Worm (Caenorhabditis elegans) whole organism, L1 larva: ENCODE results near the gene M163.8.
A peak's percentile ranks its signal among the peaks of the same experiment; 100 is the strongest.

ENCODE experiments used
- C16A3.4 ChIP-seq: fragments of 150-350 bp; optimal IDR thresholded peaks from 2 replicates; lab custom pipeline; 2014; ENCODE audit warnings: missing biosample characterization, missing genetic modification characterization
- C34B4.2 ChIP-seq: sonication (generic microtip); optimal IDR thresholded peaks from 2 replicates; lab custom pipeline; 2017; ENCODE audit warnings: mild to moderate bottlenecking, missing genetic modification characterization, missing compliant biosample characterization
- F16B12.6 ChIP-seq: fragments of 150-350 bp; optimal IDR thresholded peaks from 2 replicates; lab custom pipeline; 2014; ENCODE audit warnings: missing biosample characterization, missing genetic modification characterization
- Y116A8C.19 ChIP-seq: sonication (generic microtip); optimal IDR thresholded peaks from 2 replicates; lab custom pipeline; 2016; ENCODE audit warnings: missing compliant biosample characterization, missing genetic modification characterization, borderline replicate concordance
- aha-1 ChIP-seq: fragments of 150-350 bp; optimal IDR thresholded peaks from 2 replicates; lab custom pipeline; 2014; ENCODE audit warnings: missing biosample characterization, missing genetic modification characterization
- blmp-1 ChIP-seq: fragments of 150-350 bp; optimal IDR thresholded peaks from 2 replicates; lab custom pipeline; 2014; ENCODE audit warnings: missing biosample characterization, missing genetic modification characterization
- ceh-82 ChIP-seq, 3 experiments: fragments of 150-350 bp in 1 of 3; sonication (generic microtip) in 2 of 3; optimal IDR thresholded peaks; 2 replicates each; lab custom pipeline; 2014 to 2017; ENCODE audit warnings: missing biosample characterization in 3 of 3, missing genetic modification characterization in 3 of 3
- ces-1 ChIP-seq: fragments of 150-350 bp; optimal IDR thresholded peaks from 2 replicates; lab custom pipeline; 2014; ENCODE audit warnings: missing biosample characterization, missing genetic modification reagents, missing genetic modification characterization
- dsc-1 ChIP-seq: sonication (generic microtip); optimal IDR thresholded peaks from 2 replicates; lab custom pipeline; 2016; ENCODE audit warnings: mild to moderate bottlenecking, missing genetic modification characterization, missing compliant biosample characterization
- efl-1 ChIP-seq, 4 experiments: fragments of 150-350 bp; optimal IDR thresholded peaks in 3 of 4; peaks in 1 of 4; 1 replicate in 1 of 4; 2 replicates in 3 of 4; lab custom pipeline; 2014; ENCODE audit warnings: missing biosample characterization in 2 of 4, missing genetic modification characterization in 2 of 4, missing genetic modification reagents in 2 of 4
- efl-3 ChIP-seq: fragments of 200-800 bp; sonication (Bioruptor generic); optimal IDR thresholded peaks from 2 replicates; lab custom pipeline; 2018; ENCODE audit warnings: mild to moderate bottlenecking, missing genetic modification characterization, missing compliant biosample characterization
- elt-3 ChIP-seq, 6 experiments: fragments of 150-350 bp in 1 of 6; sonication (generic microtip); optimal IDR thresholded peaks; 2 replicates each; lab custom pipeline; 2017 to 2018; ENCODE audit warnings: missing biosample characterization in 6 of 6, missing genetic modification characterization in 6 of 6, inconsistent platforms in 1 of 6
- fkh-4 ChIP-seq: sonication (generic microtip); optimal IDR thresholded peaks from 2 replicates; lab custom pipeline; 2016; ENCODE audit warnings: missing compliant biosample characterization, missing genetic modification characterization, borderline replicate concordance
- grh-1 ChIP-seq: fragments of 200-800 bp; sonication (Bioruptor generic); IDR thresholded peaks from 2 replicates; pipeline ENCODE4 v1.3.6; 2022; ENCODE audit warnings: missing genetic modification reagents, missing genetic modification characterization, missing compliant biosample characterization
- hlh-4 ChIP-seq: sonication (generic microtip); optimal IDR thresholded peaks from 2 replicates; lab custom pipeline; 2016; ENCODE audit warnings: mild to moderate bottlenecking, missing genetic modification characterization, missing compliant biosample characterization
- hpl-2 ChIP-seq: fragments of 150-350 bp; optimal IDR thresholded peaks from 2 replicates; lab custom pipeline; 2014; ENCODE audit warnings: missing biosample characterization, missing genetic modification reagents, missing genetic modification characterization
- irx-1 ChIP-seq: sonication (generic microtip); optimal IDR thresholded peaks from 2 replicates; lab custom pipeline; 2016; ENCODE audit warnings: missing genetic modification characterization, missing compliant biosample characterization
- isw-1 ChIP-seq: fragments of 200-800 bp; sonication (Bioruptor generic); IDR thresholded peaks from 2 replicates; pipeline ENCODE4 v1.3.6; 2022; ENCODE audit warnings: missing genetic modification characterization, missing compliant biosample characterization
- jun-1 ChIP-seq: fragments of 150-350 bp; optimal IDR thresholded peaks from 2 replicates; lab custom pipeline; 2014; ENCODE audit warnings: missing biosample characterization, missing genetic modification reagents, missing genetic modification characterization
- lin-13 ChIP-seq: fragments of 150-350 bp; optimal IDR thresholded peaks from 2 replicates; lab custom pipeline; 2014; ENCODE audit warnings: missing biosample characterization, missing genetic modification reagents, missing genetic modification characterization
- lin-14 ChIP-seq: fragments of 200-800 bp; sonication (Bioruptor generic); optimal IDR thresholded peaks from 2 replicates; lab custom pipeline; 2018; ENCODE audit warnings: mild to moderate bottlenecking, missing genetic modification characterization, moderate library complexity, missing compliant biosample characterization
- lsy-2 ChIP-seq, 2 experiments: fragments of 150-350 bp; optimal IDR thresholded peaks; 2 replicates each; lab custom pipeline; 2014; ENCODE audit warnings: missing biosample characterization in 2 of 2, missing genetic modification characterization in 2 of 2
- mdl-1 ChIP-seq, 2 experiments: fragments of 150-350 bp; optimal IDR thresholded peaks; 2 replicates each; lab custom pipeline; 2014 to 2017; ENCODE audit warnings: missing biosample characterization in 2 of 2, missing genetic modification characterization in 2 of 2, inconsistent platforms in 1 of 2
- mep-1 ChIP-seq: fragments of 150-350 bp; optimal IDR thresholded peaks from 2 replicates; lab custom pipeline; 2014; ENCODE audit warnings: missing biosample characterization, missing genetic modification characterization
- nhr-19 ChIP-seq: fragments of 200-800 bp; sonication (Bioruptor generic); conservative IDR thresholded peaks from 2 replicates; pipeline ENCODE4 v1.3.6; 2022; ENCODE audit warnings: missing genetic modification characterization, missing compliant biosample characterization
- nhr-237 ChIP-seq: fragments of 150-350 bp; optimal IDR thresholded peaks from 2 replicates; lab custom pipeline; 2014; ENCODE audit warnings: missing biosample characterization, missing genetic modification characterization
- nhr-28 ChIP-seq: fragments of 150-350 bp; optimal IDR thresholded peaks from 2 replicates; lab custom pipeline; 2014; ENCODE audit warnings: missing biosample characterization, missing genetic modification characterization
- nhr-47 ChIP-seq: sonication (generic microtip); optimal IDR thresholded peaks from 2 replicates; lab custom pipeline; 2016; ENCODE audit warnings: mild to moderate bottlenecking, missing genetic modification characterization, moderate library complexity, missing compliant biosample characterization
- nhr-71 ChIP-seq: sonication (generic microtip); optimal IDR thresholded peaks from 2 replicates; lab custom pipeline; 2016; ENCODE audit warnings: mild to moderate bottlenecking, missing genetic modification characterization, moderate library complexity, missing compliant biosample characterization
- nhr-84 ChIP-seq: sonication (generic microtip); optimal IDR thresholded peaks from 2 replicates; lab custom pipeline; 2017; ENCODE audit warnings: missing biosample characterization, missing genetic modification characterization
- nhr-85 ChIP-seq: sonication (generic microtip); peaks from one replicate; lab custom pipeline; 2016; ENCODE audit warnings: missing genetic modification characterization, inconsistent platforms, missing compliant biosample characterization
- nhr-90 ChIP-seq: sonication (generic microtip); optimal IDR thresholded peaks from 2 replicates; lab custom pipeline; 2016; ENCODE audit warnings: mild to moderate bottlenecking, missing genetic modification characterization, missing compliant biosample characterization; ENCODE audit not compliant: poor library complexity
- pag-3 ChIP-seq: sonication (generic microtip); optimal IDR thresholded peaks from 2 replicates; lab custom pipeline; 2017; ENCODE audit warnings: missing genetic modification characterization, mild to moderate bottlenecking, missing compliant biosample characterization, antibody characterized with exemption, borderline replicate concordance; ENCODE audit not compliant: insufficient read depth
- pax-3 ChIP-seq: fragments of 200-800 bp; sonication (Bioruptor generic); optimal IDR thresholded peaks from 2 replicates; lab custom pipeline; 2018; ENCODE audit warnings: mild to moderate bottlenecking, missing genetic modification characterization, moderate library complexity, missing compliant biosample characterization
- pqm-1 ChIP-seq: sonication (generic microtip); optimal IDR thresholded peaks from 3 replicates; lab custom pipeline; 2017; ENCODE audit warnings: missing biosample characterization, missing genetic modification characterization
- rnt-1 ChIP-seq: sonication (generic microtip); optimal IDR thresholded peaks from 2 replicates; lab custom pipeline; 2016; ENCODE audit warnings: mild to moderate bottlenecking, missing genetic modification characterization, moderate library complexity, missing compliant biosample characterization
- skn-1 ChIP-seq: fragments of 150-350 bp; optimal IDR thresholded peaks from 2 replicates; lab custom pipeline; 2014; ENCODE audit warnings: missing biosample characterization, missing genetic modification characterization
- snu-23 ChIP-seq: sonication (generic microtip); optimal IDR thresholded peaks from 2 replicates; lab custom pipeline; 2016; ENCODE audit warnings: missing genetic modification characterization, missing compliant biosample characterization
- sox-4 ChIP-seq: sonication (generic microtip); optimal IDR thresholded peaks from 2 replicates; lab custom pipeline; 2016; ENCODE audit warnings: missing genetic modification characterization, missing compliant biosample characterization
- sptf-1 ChIP-seq: fragments of 150-350 bp; optimal IDR thresholded peaks from 2 replicates; lab custom pipeline; 2014; ENCODE audit warnings: missing biosample characterization, missing genetic modification characterization
- tbx-2 ChIP-seq: sonication (generic microtip); optimal IDR thresholded peaks from 2 replicates; lab custom pipeline; 2016; ENCODE audit warnings: missing genetic modification characterization, missing compliant biosample characterization
- unc-130 ChIP-seq: fragments of 150-350 bp; optimal IDR thresholded peaks from 2 replicates; lab custom pipeline; 2017; ENCODE audit warnings: missing biosample characterization, missing genetic modification characterization, inconsistent platforms
- unc-30 ChIP-seq: sonication (generic microtip); optimal IDR thresholded peaks from 2 replicates; lab custom pipeline; 2017; ENCODE audit warnings: missing biosample characterization, missing genetic modification characterization
- unc-62 ChIP-seq: fragments of 150-350 bp; optimal IDR thresholded peaks from 2 replicates; lab custom pipeline; 2014; ENCODE audit warnings: missing biosample characterization, missing genetic modification reagents, missing genetic modification characterization
- unc-86 ChIP-seq: sonication (generic microtip); optimal IDR thresholded peaks from 2 replicates; lab custom pipeline; 2016; ENCODE audit warnings: missing genetic modification characterization, missing compliant biosample characterization
- unc-98 ChIP-seq: fragments of 200-800 bp; sonication (Bioruptor generic); IDR thresholded peaks from 2 replicates; pipeline ENCODE4 v1.3.6; 2022; ENCODE audit warnings: missing genetic modification characterization, missing compliant biosample characterization
- xbp-1 ChIP-seq: sonication (generic microtip); optimal IDR thresholded peaks from 2 replicates; lab custom pipeline; 2016; ENCODE audit warnings: missing genetic modification characterization, missing compliant biosample characterization
- ztf-11 ChIP-seq, 2 experiments: sonication (generic microtip); optimal IDR thresholded peaks; 2 replicates each; lab custom pipeline; 2016 to 2017; ENCODE audit warnings: missing genetic modification characterization in 2 of 2, missing biosample characterization in 1 of 2, missing compliant biosample characterization in 1 of 2
- ztf-4 ChIP-seq: fragments of 150-350 bp; optimal IDR thresholded peaks from 2 replicates; lab custom pipeline; 2014; ENCODE audit warnings: missing biosample characterization, missing genetic modification characterization

The M163.8 gene

ce11 chrX:14505578-14506353, 20.8 kb downstream of the M163.8 start (continued):
- peak; percentile 71 for TF ChIP-seq snu-23 (GFP tag; lab: Kevin White, UChicago)
- TF ChIP-seq fkh-4 (tag; lab: Kevin White, UChicago), result no peak
- no peak for TF ChIP-seq hpl-2 (GFP tag; lab: Kevin White, UChicago)
- no peak; the same call in 1 of the 2 replicates for TF ChIP-seq unc-98
- no peak for TF ChIP-seq unc-30 (tag; lab: Kevin White, UChicago)
- TF ChIP-seq nhr-237 (tag; lab: Kevin White, UChicago), result peak; percentile 54
- TF ChIP-seq aha-1, result no peak
- TF ChIP-seq Y116A8C.19 (tag; lab: Kevin White, UChicago), result no peak
- peak; percentile 33 for TF ChIP-seq mep-1
- TF ChIP-seq nhr-19 (GFP tag; lab: Robert Waterston, UW), result peak; percentile 73
- TF ChIP-seq pag-3, result peak; percentile 15
- no peak for TF ChIP-seq pax-3 (tag; lab: Kevin White, UChicago)
- TF ChIP-seq nhr-28 (tag; lab: Kevin White, UChicago), result no peak
- TF ChIP-seq ces-1, result no peak
- TF ChIP-seq C34B4.2 (tag; lab: Kevin White, UChicago), result no peak
- TF ChIP-seq blmp-1 (tag; lab: Kevin White, UChicago), result no peak
- peak; percentile 7 for TF ChIP-seq jun-1 (tag; lab: Kevin White, UChicago)
- no peak for TF ChIP-seq nhr-84
- no peak for TF ChIP-seq ztf-11 (tag; optimal IDR thresholded peaks at IDR 0.05; lab: Kevin White, UChicago)
- TF ChIP-seq efl-3 (GFP tag; lab: Kevin White, UChicago), result no peak
- peak in 1 of 2 experiments; percentile 64 for TF ChIP-seq mdl-1 (tag; optimal IDR thresholded peaks at IDR 0.05; lab: Kevin White, UChicago)
- TF ChIP-seq lin-13, result no peak
- TF ChIP-seq unc-130 (tag; lab: Kevin White, UChicago), result no peak
- TF ChIP-seq ceh-82 (tag; optimal IDR thresholded peaks at IDR 0.05; lab: Kevin White, UChicago), result peak in 2 of 3 experiments; percentile 22 to 28
- TF ChIP-seq C16A3.4 (tag; lab: Kevin White, UChicago), result no peak
- TF ChIP-seq sox-4 (tag; lab: Kevin White, UChicago), result no peak
- no peak for TF ChIP-seq hlh-4 (tag; lab: Kevin White, UChicago)
- TF ChIP-seq irx-1 (tag; lab: Kevin White, UChicago), result peak; percentile 35
- peak; percentile 39 for TF ChIP-seq nhr-47 (tag; lab: Kevin White, UChicago)
- no peak for TF ChIP-seq unc-62 (GFP tag; lab: Kevin White, UChicago)
- TF ChIP-seq F16B12.6, result peak; percentile 9
- TF ChIP-seq rnt-1 (tag; lab: Kevin White, UChicago), result peak; percentile 83
- no peak for TF ChIP-seq sptf-1 (tag; lab: Kevin White, UChicago)
- no peak for TF ChIP-seq isw-1
- TF ChIP-seq unc-86 (tag; lab: Kevin White, UChicago), result no peak
- no peak for TF ChIP-seq ztf-4 (tag; lab: Kevin White, UChicago)

ce11 chrX:14507992-14508391, 23.1 kb downstream of the M163.8 start:
- TF ChIP-seq ztf-4 (tag; lab: Kevin White, UChicago) (peak; percentile 37), skn-1 (tag; lab: Kevin White, UChicago) (no peak), blmp-1 (tag; lab: Kevin White, UChicago) (peak; percentile 90), mdl-1 (tag; optimal IDR thresholded peaks at IDR 0.05; lab: Kevin White, UChicago) (peak in 1 of 2 experiments; percentile 55), tbx-2 (tag; lab: Kevin White, UChicago) (peak; percentile 2), pqm-1 (tag; lab: Kevin White, UChicago) (no peak), nhr-90 (peak; percentile 67), C34B4.2 (tag; lab: Kevin White, UChicago) (no peak), efl-1 (optimal IDR thresholded peaks at IDR 0.05; lab: Kevin White, UChicago) (no peak), efl-1 (GFP tag; optimal IDR thresholded peaks at IDR 0.05 in 1 of 2; lab: Kevin White, UChicago) (peak in 1 of 2 experiments; percentile 28), nhr-71 (tag; lab: Kevin White, UChicago) (peak; percentile 74), dsc-1 (tag; lab: Kevin White, UChicago) (no peak), lin-14 (GFP tag; lab: Kevin White, UChicago) (peak; percentile 86), rnt-1 (tag; lab: Kevin White, UChicago) (peak; percentile 1), xbp-1 (tag; lab: Kevin White, UChicago) (peak; percentile 1), unc-62 (GFP tag; lab: Kevin White, UChicago) (no peak), nhr-47 (tag; lab: Kevin White, UChicago) (peak; percentile 48), elt-3 (tag; optimal IDR thresholded peaks at IDR 0.05; lab: Kevin White, UChicago) (peak in 5 of 6 experiments; percentile 1 to 83 (median 44)), pax-3 (tag; lab: Kevin White, UChicago) (no peak), nhr-85 (tag; lab: Kevin White, UChicago) (peak; percentile 98), grh-1 (peak; percentile 94), mep-1 (peak; percentile 59), nhr-19 (GFP tag; lab: Robert Waterston, UW) (peak; percentile 55), irx-1 (tag; lab: Kevin White, UChicago) (no peak), ztf-11 (tag; optimal IDR thresholded peaks at IDR 0.05; lab: Kevin White, UChicago) (no peak), lsy-2 (tag; optimal IDR thresholded peaks at IDR 0.05; lab: Kevin White, UChicago) (peak in 1 of 2 experiments; percentile 24)
